Worm (Caenorhabditis elegans) whole organism, L3 larva: Measurements from ENCODE around the gene srh-128.

ENCODE experiments used
- R02D3.7 ChIP-seq: fragments of 150-350 bp; optimal IDR thresholded peaks from 2 replicates; lab custom pipeline; 2014; ENCODE audit warnings: missing biosample characterization, missing genetic modification characterization
- ama-1 ChIP-seq: fragments of 150-350 bp; optimal IDR thresholded peaks from 2 replicates; lab custom pipeline; 2018
- ceh-28 ChIP-seq: fragments of 150-350 bp; optimal IDR thresholded peaks from 2 replicates; lab custom pipeline; 2014; ENCODE audit warnings: missing biosample characterization, missing genetic modification reagents, missing genetic modification characterization
- jun-1 ChIP-seq: fragments of 150-350 bp; optimal IDR thresholded peaks from 2 replicates; lab custom pipeline; 2014; ENCODE audit warnings: missing biosample characterization, missing genetic modification reagents, missing genetic modification characterization
- lin-15B ChIP-seq: fragments of 150-350 bp; optimal IDR thresholded peaks from 2 replicates; lab custom pipeline; 2014; ENCODE audit warnings: missing biosample characterization, missing genetic modification characterization
- nfya-1 ChIP-seq: sonication (generic microtip); optimal IDR thresholded peaks from 2 replicates; lab custom pipeline; 2017; ENCODE audit warnings: missing genetic modification characterization, mild to moderate bottlenecking, missing compliant biosample characterization, antibody characterized with exemption, moderate library complexity; ENCODE audit not compliant: insufficient read depth
- nhr-11 ChIP-seq: fragments of 150-350 bp; optimal IDR thresholded peaks from 2 replicates; lab custom pipeline; 2014; ENCODE audit warnings: missing biosample characterization, missing genetic modification characterization
- nhr-23 ChIP-seq: fragments of 150-350 bp; optimal IDR thresholded peaks from 2 replicates; lab custom pipeline; 2014; ENCODE audit warnings: missing biosample characterization, missing genetic modification reagents, missing genetic modification characterization
- nhr-237 ChIP-seq: fragments of 150-350 bp; optimal IDR thresholded peaks from 2 replicates; lab custom pipeline; 2014; ENCODE audit warnings: missing biosample characterization, missing genetic modification characterization
- nhr-28 ChIP-seq: fragments of 150-350 bp; optimal IDR thresholded peaks from 2 replicates; lab custom pipeline; 2014; ENCODE audit warnings: missing biosample characterization, missing genetic modification characterization
- pha-4 ChIP-seq: fragments of 150-350 bp; optimal IDR thresholded peaks from 2 replicates; lab custom pipeline; 2014; ENCODE audit warnings: missing biosample characterization, missing genetic modification reagents, missing genetic modification characterization
- snpc-4 ChIP-seq: fragments of 150-350 bp; optimal IDR thresholded peaks from 2 replicates; lab custom pipeline; 2014; ENCODE audit warnings: missing biosample characterization, missing genetic modification characterization
- zag-1 ChIP-seq: fragments of 150-350 bp; optimal IDR thresholded peaks from 2 replicates; lab custom pipeline; 2014; ENCODE audit warnings: missing biosample characterization, missing genetic modification characterization
- ztf-11 ChIP-seq: fragments of 150-350 bp; optimal IDR thresholded peaks from 2 replicates; lab custom pipeline; 2014; ENCODE audit warnings: missing biosample characterization, missing genetic modification characterization

DNA sequence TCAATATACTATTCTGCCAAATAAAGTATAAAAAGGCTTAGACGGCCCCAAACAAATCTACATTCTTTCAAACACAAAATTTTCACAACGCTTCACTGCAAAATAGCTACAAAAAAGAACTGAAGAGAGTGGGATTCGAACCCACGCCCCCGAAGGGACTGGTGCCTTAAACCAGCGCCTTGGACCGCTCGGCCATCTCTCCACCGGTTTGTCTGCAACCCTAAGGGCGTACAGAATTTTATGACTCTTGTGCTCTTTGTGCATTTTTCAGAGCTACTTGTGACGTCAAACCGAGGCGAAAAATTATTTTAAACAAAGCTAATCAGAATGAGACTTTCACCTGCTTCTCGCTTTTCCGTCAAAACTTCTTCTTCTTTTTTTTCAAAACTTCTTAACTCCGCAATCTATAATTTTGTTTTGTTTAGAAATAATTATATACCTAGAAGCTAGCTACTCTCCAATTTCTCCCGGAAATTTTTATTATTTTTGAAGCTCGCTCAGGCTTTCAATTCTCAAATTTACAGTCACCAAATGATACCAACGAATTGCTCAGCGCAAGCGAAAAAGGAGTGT is 31.1 kb upstream of the srh-128 start, which contains the start of gene T05A8.8:
- TF ChIP-seq pha-4 (tag; lab: Kevin White, UChicago): no peak
- no peak for TF ChIP-seq R02D3.7 (tag; lab: Kevin White, UChicago)
- no peak for TF ChIP-seq nfya-1 (tag; lab: Kevin White, UChicago)
- TF ChIP-seq nhr-28 (tag; lab: Kevin White, UChicago): no peak
- no peak for TF ChIP-seq nhr-11 (tag; lab: Kevin White, UChicago)
- TF ChIP-seq nhr-23 (tag; lab: Kevin White, UChicago): no peak
- no peak for TF ChIP-seq nhr-237 (tag; lab: Kevin White, UChicago)
- TF ChIP-seq snpc-4 (tag; lab: Kevin White, UChicago): no peak
- no peak for TF ChIP-seq lin-15B (tag; lab: Kevin White, UChicago)
- no peak for TF ChIP-seq ceh-28
- TF ChIP-seq zag-1: no peak
- no peak for TF ChIP-seq jun-1 (tag; lab: Kevin White, UChicago)
- no peak for TF ChIP-seq ama-1 (lab: Kevin White, UChicago)
- no peak for TF ChIP-seq ztf-11 (tag; lab: Kevin White, UChicago)
